Worm (Caenorhabditis elegans): Measurements from ENCODE around the gene F22E5.23.

- TF ChIP-seq sptf-2 (GFP tag; optimal IDR thresholded peaks at IDR 0.05), result no peak
- TF ChIP-seq egrh-3 (GFP tag; IDR thresholded peaks at IDR 0.05), result no peak
These were observed 35.8 kb upstream of the F22E5.23 start, which contains the start of gene sri-77 for ce11 chrII:2605319-2605718.

Data from whole organism, young adult.